Worm (Caenorhabditis elegans): ENCODE measurements around the gene B0218.7.

DNA sequence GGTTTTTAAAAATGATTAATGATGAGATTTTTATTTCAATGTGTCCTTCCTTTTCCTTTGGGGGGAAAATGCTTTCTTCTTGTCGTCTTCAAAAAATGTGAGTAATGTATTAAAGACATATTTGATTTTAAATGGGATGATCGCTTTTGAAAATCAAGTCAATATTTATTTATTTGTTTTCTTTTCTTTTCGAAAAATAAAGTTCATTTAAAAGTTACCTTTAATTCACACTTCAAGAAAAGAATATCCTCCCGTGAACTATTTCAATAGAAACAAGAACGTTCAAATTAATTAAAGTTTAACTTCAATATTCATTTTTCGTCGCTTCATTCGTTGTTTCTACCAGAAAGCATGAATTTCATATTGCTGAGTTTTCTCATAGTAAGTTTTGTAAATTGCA is 50.4 kb downstream of the B0218.7 start, which contains the start of gene irld-8:
- no peak for TF ChIP-seq lin-26 (GFP tag; IDR thresholded peaks at IDR 0.05)
- no peak for TF ChIP-seq C17E4.6 (GFP tag; IDR thresholded peaks at IDR 0.05)
- TF ChIP-seq akir-1 (GFP tag; optimal IDR thresholded peaks at IDR 0.05), result no peak
- no peak for TF ChIP-seq F52B5.7 (tag; optimal IDR thresholded peaks at IDR 0.05)
- no peak for TF ChIP-seq ets-4 (GFP tag; optimal IDR thresholded peaks at IDR 0.05)
- TF ChIP-seq rcor-1 (GFP tag; IDR thresholded peaks at IDR 0.05), result no peak
- no peak for TF ChIP-seq F57A8.1 (GFP tag; optimal IDR thresholded peaks at IDR 0.05)
- TF ChIP-seq ztf-28 (GFP tag; IDR thresholded peaks at IDR 0.05), result no peak

Measured in whole organism, young adult.